Fruit fly (Drosophila melanogaster) whole organism, wandering third instar larva: ENCODE results near the gene CG43336.
A peak's percentile ranks its signal among the peaks of the same experiment; 100 is the strongest.

Experiments used
- Abd-B ChIP-seq: fragments of >200 bp; optimal IDR thresholded peaks from 2 replicates; lab custom pipeline; 2017; ENCODE audit warnings: missing biosample characterization, missing genetic modification characterization
- CG32264 ChIP-seq: fragments of 200-800 bp; sonication (Bioruptor generic); optimal IDR thresholded peaks from 2 replicates; lab custom pipeline; 2016; ENCODE audit warnings: missing biosample characterization, missing genetic modification characterization
- CG9705 ChIP-seq: fragments of 200-800 bp; sonication (Bioruptor generic); optimal IDR thresholded peaks from 2 replicates; lab custom pipeline; 2018; ENCODE audit warnings: missing biosample characterization, mild to moderate bottlenecking, missing genetic modification characterization
- CrebA ChIP-seq: fragments of 200-800 bp; sonication (Bioruptor generic); optimal IDR thresholded peaks from 2 replicates; lab custom pipeline; 2016; ENCODE audit warnings: missing biosample characterization, mild to moderate bottlenecking, missing genetic modification characterization, borderline replicate concordance
- Dfd ChIP-seq: fragments of >200 bp; optimal IDR thresholded peaks from 2 replicates; lab custom pipeline; 2017; ENCODE audit warnings: missing biosample characterization, missing genetic modification characterization
- Dif ChIP-seq: fragments of 200-275, 200-300 bp; sonication (Bioruptor generic); optimal IDR thresholded peaks from 2 replicates; lab custom pipeline; 2018; ENCODE audit warnings: missing biosample characterization, missing genetic modification characterization; ENCODE audit not compliant: partially characterized antibody
- GATAd ChIP-seq: sonication (Bioruptor generic); optimal IDR thresholded peaks from 2 replicates; lab custom pipeline; 2016; ENCODE audit warnings: missing biosample characterization, missing genetic modification characterization
- HLH106 ChIP-seq: fragments of 200-800 bp; optimal IDR thresholded peaks from 3 replicates; lab custom pipeline; 2019; ENCODE audit warnings: missing biosample characterization, mild to moderate bottlenecking, missing genetic modification characterization, moderate library complexity
- Hnf4 ChIP-seq: fragments of 200-800 bp; sonication (Bioruptor generic); optimal IDR thresholded peaks from 2 replicates; lab custom pipeline; 2016; ENCODE audit warnings: missing biosample characterization, mild to moderate bottlenecking, missing genetic modification characterization
- Hr78 ChIP-seq: fragments of >200 bp; optimal IDR thresholded peaks from 2 replicates; lab custom pipeline; 2017; ENCODE audit warnings: missing biosample characterization, missing genetic modification characterization
- Hr83 ChIP-seq: fragments of 200-300 bp; sonication (Bioruptor generic); optimal IDR thresholded peaks from 2 replicates; lab custom pipeline; 2016; ENCODE audit warnings: missing biosample characterization, mild to moderate bottlenecking, missing genetic modification characterization, moderate library complexity; ENCODE audit not compliant: poor library complexity, severe bottlenecking
- Jra ChIP-seq: sonication (Bioruptor generic); optimal IDR thresholded peaks from 2 replicates; lab custom pipeline; 2016; ENCODE audit warnings: missing biosample characterization, missing genetic modification characterization
- Mio ChIP-seq: sonication (Bioruptor generic); optimal IDR thresholded peaks from 2 replicates; lab custom pipeline; 2016; ENCODE audit warnings: missing biosample characterization, missing genetic modification characterization
- Myc ChIP-seq: fragments of >200 bp; optimal IDR thresholded peaks from 2 replicates; lab custom pipeline; 2017
- N ChIP-seq: fragments of >200 bp; optimal IDR thresholded peaks from 2 replicates; lab custom pipeline; 2018; ENCODE audit warnings: missing biosample characterization, missing external identifiers, missing genetic modification characterization
- OdsH ChIP-seq: fragments of 200-800 bp; sonication (Bioruptor generic); optimal IDR thresholded peaks from 2 replicates; lab custom pipeline; 2016; ENCODE audit warnings: missing biosample characterization, mild to moderate bottlenecking, missing genetic modification characterization
- Rel ChIP-seq, 2 experiments: fragments of 200-800 bp; sonication (Bioruptor generic) in 1 of 2; optimal IDR thresholded peaks; 2 replicates in 1 of 2; 3 replicates in 1 of 2; lab custom pipeline; 2016 to 2019; ENCODE audit warnings: mild to moderate bottlenecking in 2 of 2, missing biosample characterization in 2 of 2, missing genetic modification characterization in 2 of 2, moderate library complexity in 1 of 2
- Sp1 ChIP-seq: fragments of 200-800 bp; sonication (Bioruptor generic); optimal IDR thresholded peaks from 3 replicates; lab custom pipeline; 2019; ENCODE audit warnings: missing biosample characterization, mild to moderate bottlenecking, missing genetic modification characterization, moderate library complexity
- Vsx2 ChIP-seq: fragments of 200-300, 225-300 bp; sonication (Bioruptor generic); optimal IDR thresholded peaks from 2 replicates; lab custom pipeline; 2018; ENCODE audit warnings: missing biosample characterization, missing genetic modification characterization; ENCODE audit not compliant: partially characterized antibody
- br ChIP-seq: fragments of 200-800 bp; sonication (Bioruptor generic); optimal IDR thresholded peaks from 2 replicates; lab custom pipeline; 2016; ENCODE audit warnings: missing biosample characterization, missing genetic modification characterization
- brk ChIP-seq: fragments of 200-800 bp; sonication (Bioruptor generic); optimal IDR thresholded peaks from 2 replicates; lab custom pipeline; 2016; ENCODE audit warnings: missing biosample characterization, mild to moderate bottlenecking, missing genetic modification characterization
- dl ChIP-seq, 2 experiments: fragments of 175-275, 200-275 bp in 1 of 2; fragments of 200-275 bp in 1 of 2; sonication (Bioruptor generic); optimal IDR thresholded peaks; lab custom pipeline; 2018; ENCODE audit warnings: mild to moderate bottlenecking in 2 of 2, missing biosample characterization in 2 of 2, missing genetic modification characterization in 2 of 2, moderate library complexity in 2 of 2; ENCODE audit not compliant: partially characterized antibody in 2 of 2, insufficient read depth in 1 of 2
- dmrt93B ChIP-seq: fragments of 200-800 bp; sonication (Bioruptor generic); optimal IDR thresholded peaks from 2 replicates; lab custom pipeline; 2018; ENCODE audit warnings: missing biosample characterization, mild to moderate bottlenecking, missing genetic modification characterization
- dsf ChIP-seq: sonication (Bioruptor generic); optimal IDR thresholded peaks from 2 replicates; lab custom pipeline; 2016; ENCODE audit warnings: missing biosample characterization, missing genetic modification characterization, borderline replicate concordance
- ey ChIP-seq: fragments of 200-800 bp; sonication (Bioruptor generic); optimal IDR thresholded peaks from 2 replicates; lab custom pipeline; 2016; ENCODE audit warnings: missing biosample characterization, missing genetic modification characterization
- foxo ChIP-seq, 2 experiments: fragments of 200-800 bp; sonication (Bioruptor generic); optimal IDR thresholded peaks; 2 replicates in 1 of 2; 3 replicates in 1 of 2; lab custom pipeline; 2016 to 2017; ENCODE audit warnings: missing biosample characterization in 2 of 2, missing genetic modification characterization in 2 of 2
- fru ChIP-seq: fragments of 200-800 bp; sonication (Bioruptor generic); optimal IDR thresholded peaks from 3 replicates; lab custom pipeline; 2016; ENCODE audit warnings: missing biosample characterization, mild to moderate bottlenecking, missing genetic modification characterization
- h ChIP-seq: fragments of 200-800 bp; sonication (Bioruptor generic); optimal IDR thresholded peaks from 3 replicates; lab custom pipeline; 2016; ENCODE audit warnings: missing biosample characterization, mild to moderate bottlenecking, missing genetic modification characterization
- jim ChIP-seq: fragments of 175-275, 200-325 bp; sonication (Bioruptor generic); optimal IDR thresholded peaks from 2 replicates; lab custom pipeline; 2016; ENCODE audit warnings: missing biosample characterization, mild to moderate bottlenecking, missing genetic modification characterization
- lola ChIP-seq: fragments of >200 bp; optimal IDR thresholded peaks from 2 replicates; lab custom pipeline; 2017; ENCODE audit warnings: missing biosample characterization, missing genetic modification characterization
- pan ChIP-seq: fragments of >200 bp; optimal IDR thresholded peaks from 2 replicates; lab custom pipeline; 2017
- psq ChIP-seq: fragments of 200-800 bp; sonication (Bioruptor generic); optimal IDR thresholded peaks from 3 replicates; lab custom pipeline; 2017; ENCODE audit warnings: missing biosample characterization, mild to moderate bottlenecking, missing genetic modification characterization, moderate library complexity
- rgr ChIP-seq: fragments of 200-800 bp; sonication (Bioruptor generic); optimal IDR thresholded peaks from 3 replicates; lab custom pipeline; 2016; ENCODE audit warnings: missing biosample characterization, mild to moderate bottlenecking, missing genetic modification characterization
- sage ChIP-seq: fragments of 200-800 bp; sonication (Bioruptor generic); optimal IDR thresholded peaks from 2 replicates; lab custom pipeline; 2016; ENCODE audit warnings: missing biosample characterization, mild to moderate bottlenecking, missing genetic modification characterization
- sv ChIP-seq: fragments of 200-800 bp; sonication (Bioruptor generic); optimal IDR thresholded peaks from 3 replicates; lab custom pipeline; 2016; ENCODE audit warnings: missing biosample characterization, missing genetic modification characterization
- tai ChIP-seq: sonication (Bioruptor generic); optimal IDR thresholded peaks from 2 replicates; lab custom pipeline; 2016; ENCODE audit warnings: missing biosample characterization, missing genetic modification characterization
- usp ChIP-seq: fragments of >200 bp; optimal IDR thresholded peaks from 2 replicates; lab custom pipeline; 2017; ENCODE audit warnings: missing biosample characterization, missing genetic modification characterization
- woc ChIP-seq: sonication (Bioruptor generic); optimal IDR thresholded peaks from 2 replicates; lab custom pipeline; 2016; ENCODE audit warnings: missing biosample characterization, mild to moderate bottlenecking, missing genetic modification characterization

CG43336 gene

DNA sequence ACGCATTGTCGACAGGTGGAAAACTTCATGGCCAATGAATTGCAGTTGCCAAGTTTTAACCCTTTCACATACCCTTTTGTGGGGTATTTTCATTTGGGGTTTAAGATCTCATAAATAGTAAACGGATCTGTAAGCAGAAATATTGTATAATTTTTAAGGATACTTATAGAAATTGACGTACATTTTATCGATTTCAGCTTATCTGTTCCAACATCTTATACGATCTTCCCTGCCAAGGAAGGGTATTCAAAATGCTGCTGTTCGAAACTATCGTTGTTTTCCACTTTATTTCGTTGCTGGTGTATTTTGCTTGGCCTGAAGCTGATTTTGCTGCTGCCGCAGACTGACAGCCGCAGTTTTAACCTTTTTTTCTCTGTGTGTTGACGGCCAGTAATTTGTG is 2.8 kb upstream of the CG43336 start:
- TF ChIP-seq Myc (lab: Kevin White, UChicago) (no peak), Hnf4 (GFP tag; lab: Kevin White, UChicago) (peak; percentile 40), usp (GFP tag; lab: Kevin White, UChicago) (no peak), psq (GFP tag; lab: Kevin White, UChicago) (peak; percentile 56), dl (GFP tag; optimal IDR thresholded peaks at IDR 0.05; lab: Kevin White, UChicago; ENCODE audit: insufficient read depth in 1 of 2, partially characterized antibody in 2 of 2) (no peak), CrebA (GFP tag; lab: Kevin White, UChicago) (no peak), h (GFP tag; lab: Kevin White, UChicago) (peak; percentile 68), Rel (GFP tag; optimal IDR thresholded peaks at IDR 0.05; lab: Kevin White, UChicago) (no peak), Rel (tag; optimal IDR thresholded peaks at IDR 0.05; lab: Kevin White, UChicago) (no peak), br (GFP tag; lab: Kevin White, UChicago) (peak; percentile 73), foxo (GFP tag; optimal IDR thresholded peaks at IDR 0.05; lab: Kevin White, UChicago) (peak in 1 of 2 experiments; percentile 74), Mio (GFP tag; lab: Kevin White, UChicago) (no peak), Dfd (GFP tag; lab: Kevin White, UChicago) (no peak), CG9705 (GFP tag; lab: Kevin White, UChicago) (no peak), dmrt93B (GFP tag; lab: Kevin White, UChicago) (peak; percentile 39), rgr (GFP tag; lab: Kevin White, UChicago) (peak; percentile 58), OdsH (GFP tag; lab: Kevin White, UChicago) (peak; percentile 58), Hr78 (GFP tag; lab: Kevin White, UChicago) (no peak), Vsx2 (no peak), Sp1 (GFP tag; lab: Kevin White, UChicago) (peak; percentile 58), brk (GFP tag; lab: Kevin White, UChicago) (no peak), Jra (GFP tag; lab: Kevin White, UChicago) (no peak), fru (peak; percentile 72), HLH106 (tag; lab: Kevin White, UChicago) (peak; percentile 57), Dif (no peak), pan (lab: Kevin White, UChicago) (no peak), Abd-B (GFP tag; lab: Kevin White, UChicago) (no peak), GATAd (GFP tag; lab: Kevin White, UChicago) (no peak), lola (GFP tag; lab: Kevin White, UChicago) (no peak), jim (GFP tag; lab: Kevin White, UChicago) (no peak), CG32264 (GFP tag; lab: Kevin White, UChicago) (no peak), sage (GFP tag; lab: Kevin White, UChicago) (peak; percentile 32), tai (no peak), sv (GFP tag; lab: Kevin White, UChicago) (no peak), ey (peak; percentile 57), Hr83 (no peak), N (GFP tag; lab: Kevin White, UChicago) (no peak), woc (GFP tag; lab: Kevin White, UChicago) (peak; percentile 76)

DNA sequence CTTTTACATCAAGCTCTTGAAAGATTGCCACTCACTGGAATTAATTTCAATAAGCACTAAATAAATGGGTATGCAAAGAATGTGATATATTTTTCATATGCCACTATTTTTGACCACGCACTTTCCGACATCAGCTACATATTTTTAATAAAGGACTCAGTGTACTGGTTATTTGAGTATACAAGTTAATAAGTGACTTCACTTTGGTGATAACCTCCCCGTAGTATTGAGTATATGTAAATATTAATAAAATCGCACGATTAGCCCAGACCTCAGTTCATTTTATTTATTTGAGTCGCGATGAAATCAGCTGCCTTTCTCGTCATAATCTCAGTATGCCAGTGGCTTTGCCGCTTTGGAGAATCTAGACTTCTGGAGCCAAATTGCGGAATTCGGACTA is 1.8 kb upstream of the CG43336 start, which contains the start of gene CG43335:
CG43335 (plus strand) TSS at position 301 of the 400 bp plus-strand sequence.
- TF ChIP-seq woc (GFP tag; lab: Kevin White, UChicago) (no peak), jim (GFP tag; lab: Kevin White, UChicago) (no peak), pan (lab: Kevin White, UChicago) (no peak), Hr83 (no peak)
- TF ChIP-seq, all 38 proteins: peak for 0

DNA sequence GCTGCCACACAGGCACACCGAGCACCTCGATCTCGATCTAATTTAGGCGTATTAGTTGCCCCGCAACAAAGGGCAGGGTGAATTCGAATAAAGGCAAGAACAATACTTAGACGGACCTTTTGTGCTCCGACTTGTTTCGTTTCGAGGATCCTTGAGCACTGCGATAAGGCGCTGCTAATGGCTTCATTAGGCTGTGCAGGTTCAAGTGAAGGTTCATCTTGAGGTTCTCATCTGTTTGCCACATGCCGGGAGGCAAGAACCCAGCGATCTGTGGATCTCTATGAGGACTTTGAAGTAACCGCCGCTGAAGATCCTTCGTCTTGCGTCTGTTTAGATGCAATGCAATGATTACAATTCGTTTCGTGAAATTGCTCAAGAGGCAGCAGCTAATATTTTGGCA is 3.0 kb downstream of the CG43336 start:
- no peak for TF ChIP-seq ey
- TF ChIP-seq jim (GFP tag; lab: Kevin White, UChicago) = no peak
- no peak for TF ChIP-seq sage (GFP tag; lab: Kevin White, UChicago)
- TF ChIP-seq br (GFP tag; lab: Kevin White, UChicago) = no peak
- no peak for TF ChIP-seq lola (GFP tag; lab: Kevin White, UChicago)
- no peak for TF ChIP-seq Dfd (GFP tag; lab: Kevin White, UChicago)
- TF ChIP-seq Rel (GFP tag; optimal IDR thresholded peaks at IDR 0.05; lab: Kevin White, UChicago) = no peak
- no peak for TF ChIP-seq Rel (tag; optimal IDR thresholded peaks at IDR 0.05; lab: Kevin White, UChicago)
- TF ChIP-seq HLH106 (tag; lab: Kevin White, UChicago) = no peak
- no peak for TF ChIP-seq Hnf4 (GFP tag; lab: Kevin White, UChicago)
- TF ChIP-seq foxo (GFP tag; optimal IDR thresholded peaks at IDR 0.05; lab: Kevin White, UChicago) = no peak
- TF ChIP-seq CG9705 (GFP tag; lab: Kevin White, UChicago) = no peak
- TF ChIP-seq dsf (GFP tag; lab: Kevin White, UChicago) = no peak
- TF ChIP-seq psq (GFP tag; lab: Kevin White, UChicago) = no peak
- TF ChIP-seq Vsx2 = no peak
